Fruit fly (Drosophila melanogaster): ENCODE data around the gene CG7920.
A peak's percentile ranks its signal among the peaks of the same experiment; 100 is the strongest.

The CG7920 gene

DNA sequence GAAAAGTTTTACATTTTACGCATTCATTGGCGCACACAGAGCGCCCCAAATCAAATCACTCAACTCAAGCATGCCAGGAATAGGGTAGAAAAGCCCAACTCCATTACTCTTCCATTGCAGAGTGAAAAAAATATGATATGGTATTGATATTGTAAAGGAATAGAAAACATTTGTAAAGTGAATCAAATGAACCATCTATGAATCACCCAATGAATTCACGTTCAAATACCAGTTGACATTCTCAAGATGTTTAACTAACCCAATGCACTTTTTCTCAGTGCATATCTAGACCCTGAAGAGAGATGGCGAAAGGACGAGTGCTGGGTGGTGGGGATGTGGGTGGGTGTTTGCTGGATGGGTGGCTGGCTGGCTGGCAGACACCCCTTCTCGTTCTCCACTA is 36.5 kb downstream of the CG7920 start (continued):
- TF ChIP-seq Nf-YA (GFP tag; IDR thresholded peaks at IDR 0.05) (0 out of 2 replicates have a peak, but pooled peaks have one; percentile 36), CG34422 (GFP tag; IDR thresholded peaks at IDR 0.05) (0 out of 3 replicates have a peak, but pooled peaks have one; percentile 20), CG11456 (GFP tag; IDR thresholded peaks at IDR 0.05) (0 out of 3 replicates have a peak, but pooled peaks have one; percentile 48), Fer2 (tag; optimal IDR thresholded peaks at IDR 0.05) (no peak), CG18599 (GFP tag; optimal IDR thresholded peaks at IDR 0.05) (peak; percentile 83), CG3407 (GFP tag; optimal IDR thresholded peaks at IDR 0.05) (no peak), CG2116 (GFP tag; optimal IDR thresholded peaks at IDR 0.05) (no peak), CG10462 (GFP tag; optimal IDR thresholded peaks at IDR 0.05) (no peak), Hand (GFP tag; optimal IDR thresholded peaks at IDR 0.05) (peak; percentile 43), CG12236 (GFP tag; optimal IDR thresholded peaks at IDR 0.05) (no peak), CG15011 (GFP tag; optimal IDR thresholded peaks at IDR 0.05) (no peak), Bdp1 (GFP tag; optimal IDR thresholded peaks at IDR 0.05) (no peak), CG16863 (GFP tag; optimal IDR thresholded peaks at IDR 0.05) (no peak), CG3281 (GFP tag; optimal IDR thresholded peaks at IDR 0.05) (peak; percentile 36), CG10979 (tag; optimal IDR thresholded peaks at IDR 0.05) (no peak), Hr51 (GFP tag; optimal IDR thresholded peaks at IDR 0.05) (peak in 1 of 2 experiments; percentile 48), CG2120 (GFP tag; optimal IDR thresholded peaks at IDR 0.05) (peak; percentile 51), kah (GFP tag; optimal IDR thresholded peaks at IDR 0.05) (no peak), ham (GFP tag; IDR thresholded peaks at IDR 0.05) (no peak), CG7556 (GFP tag; optimal IDR thresholded peaks at IDR 0.05) (peak; percentile 34), ind (GFP tag; optimal IDR thresholded peaks at IDR 0.05) (peak; percentile 22), caup (GFP tag; optimal IDR thresholded peaks at IDR 0.05; ENCODE audit: severe bottlenecking) (peak; percentile 37), CG11723 (GFP tag; optimal IDR thresholded peaks at IDR 0.05) (no peak), crc (GFP tag; optimal IDR thresholded peaks at IDR 0.05) (no peak), z (GFP tag; IDR thresholded peaks at IDR 0.05) (no peak), Ptx1 (GFP tag; IDR thresholded peaks at IDR 0.05) (peak; percentile 56; the same call in 1 of the 2 replicates), CG14014 (GFP tag; IDR thresholded peaks at IDR 0.05) (no peak), CG31441 (GFP tag; IDR thresholded peaks at IDR 0.05) (peak; percentile 10; the same call in 1 of the 2 replicates), CG8281 (tag; optimal IDR thresholded peaks at IDR 0.05) (no peak), bcd (GFP tag; optimal IDR thresholded peaks at IDR 0.05) (peak; percentile 29), Rx (GFP tag; IDR thresholded peaks at IDR 0.05) (peak; percentile 23; the same call in 1 of the 2 replicates), CG2712 (tag; optimal IDR thresholded peaks at IDR 0.05) (peak; percentile 5), al (GFP tag; IDR thresholded peaks at IDR 0.05) (no peak), crp (GFP tag; optimal IDR thresholded peaks at IDR 0.05) (no peak), CG7786 (GFP tag; optimal IDR thresholded peaks at IDR 0.05) (peak; percentile 8), sens (GFP tag) (peak; percentile 54), pan (optimal IDR thresholded peaks at IDR 0.05) (no peak), pan (GFP tag; optimal IDR thresholded peaks at IDR 0.05 in 1 of 2, IDR thresholded peaks at IDR 0.05 in 1 of 2) (peak in 1 of 2 experiments; percentile 40), Nf-YC (tag; optimal IDR thresholded peaks at IDR 0.05) (no peak), Blimp-1 (GFP tag; optimal IDR thresholded peaks at IDR 0.05) (peak; percentile 22), CG1603 (tag; optimal IDR thresholded peaks at IDR 0.05) (peak; percentile 41), danr (GFP tag; IDR thresholded peaks at IDR 0.05) (0 out of 2 replicates have a peak, but pooled peaks have one; percentile 27), CG6689 (GFP tag; IDR thresholded peaks at IDR 0.05) (0 out of 2 replicates have a peak, but pooled peaks have one; percentile 13), BtbVII (GFP tag; optimal IDR thresholded peaks at IDR 0.05) (peak; percentile 11), row (GFP tag; IDR thresholded peaks at IDR 0.05) (peak; percentile 56; the same call in 2 of the 3 replicates), ranshi (GFP tag; IDR thresholded peaks at IDR 0.05) (peak; percentile 25; the same call in 1 of the 2 replicates), E2f1 (GFP tag; IDR thresholded peaks at IDR 0.05) (peak; percentile 48; the same call in 1 of the 2 replicates), gem (tag; optimal IDR thresholded peaks at IDR 0.05) (peak; percentile 46), CG14667 (GFP tag; IDR thresholded peaks at IDR 0.05) (no peak), CG15269 (tag; optimal IDR thresholded peaks at IDR 0.05) (peak; percentile 36)
